Fruit fly (Drosophila melanogaster) whole organism, prepupa: ENCODE measurements around the gene Ser.
A peak's percentile ranks its signal among the peaks of the same experiment; 100 is the strongest.

Experiments used
- CG10631 ChIP-seq: fragments of 200-800 bp; sonication (Bioruptor generic); optimal IDR thresholded peaks from 2 replicates; lab custom pipeline; 2016; ENCODE audit warnings: missing biosample characterization, missing genetic modification characterization
- CG10669 ChIP-seq: fragments of 200-800 bp; sonication (Bioruptor generic); optimal IDR thresholded peaks from 3 replicates; lab custom pipeline; 2018; ENCODE audit warnings: missing biosample characterization, mild to moderate bottlenecking, missing genetic modification characterization, moderate library complexity
- CG11762 ChIP-seq: fragments of 200-800 bp; sonication (Bioruptor generic); optimal IDR thresholded peaks from 3 replicates; lab custom pipeline; 2016; ENCODE audit warnings: missing biosample characterization, missing genetic modification characterization; ENCODE audit not compliant: insufficient read depth
- CG11902 ChIP-seq: fragments of 200-800 bp; sonication (Bioruptor generic); optimal IDR thresholded peaks from 3 replicates; lab custom pipeline; 2016; ENCODE audit warnings: missing biosample characterization, missing genetic modification characterization
- CG1621 ChIP-seq: fragments of 200-800 bp; sonication (Bioruptor generic); optimal IDR thresholded peaks from 3 replicates; lab custom pipeline; 2018; ENCODE audit warnings: missing biosample characterization, mild to moderate bottlenecking, missing genetic modification characterization
- CG16779 ChIP-seq: fragments of 200-800 bp; sonication (Bioruptor generic); optimal IDR thresholded peaks from 3 replicates; lab custom pipeline; 2017; ENCODE audit warnings: missing biosample characterization, mild to moderate bottlenecking, missing genetic modification characterization
- CG3032 ChIP-seq: fragments of 200-800 bp; optimal IDR thresholded peaks from 2 replicates; lab custom pipeline; 2019; ENCODE audit warnings: missing biosample characterization, mild to moderate bottlenecking, missing genetic modification characterization, moderate library complexity
- CG31627 ChIP-seq: fragments of 200-800 bp; sonication (Bioruptor generic); optimal IDR thresholded peaks from 3 replicates; lab custom pipeline; 2016; ENCODE audit warnings: missing biosample characterization, missing genetic modification characterization
- CG34406 ChIP-seq: fragments of 200-800 bp; sonication (Bioruptor generic); optimal IDR thresholded peaks from 3 replicates; lab custom pipeline; 2016; ENCODE audit warnings: missing biosample characterization, missing genetic modification characterization
- CG3919 ChIP-seq: fragments of 200-800 bp; sonication (Bioruptor generic); optimal IDR thresholded peaks from 3 replicates; lab custom pipeline; 2016; ENCODE audit warnings: missing biosample characterization, missing genetic modification characterization
- CG4318 ChIP-seq: fragments of 200-800 bp; sonication (Bioruptor generic); optimal IDR thresholded peaks from 3 replicates; lab custom pipeline; 2017; ENCODE audit warnings: missing biosample characterization, mild to moderate bottlenecking, missing genetic modification characterization
- CG6163 ChIP-seq: fragments of 200-800 bp; sonication (Bioruptor generic); IDR thresholded peaks from 3 replicates; pipeline ENCODE4 v1.3.6; 2022; ENCODE audit warnings: missing biosample characterization, missing genetic modification characterization
- CG6854 ChIP-seq: fragments of 200-800 bp; sonication (Bioruptor generic); optimal IDR thresholded peaks from 2 replicates; lab custom pipeline; 2017; ENCODE audit warnings: missing biosample characterization, mild to moderate bottlenecking, missing genetic modification characterization
- CG7368 ChIP-seq: fragments of 200-800 bp; sonication (Bioruptor generic); optimal IDR thresholded peaks from 3 replicates; lab custom pipeline; 2016; ENCODE audit warnings: missing biosample characterization, missing genetic modification characterization
- CG8119 ChIP-seq: fragments of 200-800 bp; sonication (Bioruptor generic); IDR thresholded peaks from 3 replicates; pipeline ENCODE4 v1.3.6; 2022; ENCODE audit warnings: missing biosample characterization, missing genetic modification characterization
- CG8319 ChIP-seq: fragments of 200-800 bp; sonication (Bioruptor generic); optimal IDR thresholded peaks from 3 replicates; lab custom pipeline; 2016; ENCODE audit warnings: missing biosample characterization, missing genetic modification characterization
- CG8632 ChIP-seq: fragments of 200-800 bp; sonication (Bioruptor generic); optimal IDR thresholded peaks from 3 replicates; lab custom pipeline; 2016; ENCODE audit warnings: missing biosample characterization, missing genetic modification characterization
- CG9139 ChIP-seq: fragments of 200-800 bp; sonication (Bioruptor generic); optimal IDR thresholded peaks from 3 replicates; lab custom pipeline; 2017; ENCODE audit warnings: missing biosample characterization, mild to moderate bottlenecking, missing genetic modification characterization
- Eip75B ChIP-seq: fragments of 200-800 bp; sonication (Bioruptor generic); optimal IDR thresholded peaks from 3 replicates; lab custom pipeline; 2016; ENCODE audit warnings: missing biosample characterization, missing genetic modification characterization
- Eip78C ChIP-seq: fragments of 200-800 bp; sonication (Bioruptor generic); peaks from one replicate; lab custom pipeline; 2016; ENCODE audit warnings: missing biosample characterization, missing genetic modification characterization
- Eip93F ChIP-seq: fragments of 200-800 bp; sonication (Bioruptor generic); optimal IDR thresholded peaks from 2 replicates; lab custom pipeline; 2016; ENCODE audit warnings: missing biosample characterization, mild to moderate bottlenecking, missing genetic modification characterization
- Ets21C ChIP-seq: fragments of 200-800 bp; sonication (Bioruptor generic); optimal IDR thresholded peaks from 3 replicates; lab custom pipeline; 2016; ENCODE audit warnings: missing biosample characterization, missing genetic modification characterization
- Ets96B ChIP-seq: fragments of 200-800 bp; optimal IDR thresholded peaks from 2 replicates; lab custom pipeline; 2019; ENCODE audit warnings: missing biosample characterization, mild to moderate bottlenecking, missing genetic modification characterization, moderate library complexity
- Gug ChIP-seq: fragments of 200-800 bp; sonication (Bioruptor generic); IDR thresholded peaks from 2 replicates; pipeline ENCODE4 v1.3.6; 2022; ENCODE audit warnings: missing biosample characterization, missing genetic modification characterization
- Hr39 ChIP-seq: fragments of 200-800 bp; sonication (Bioruptor generic); optimal IDR thresholded peaks from 2 replicates; lab custom pipeline; 2016; ENCODE audit warnings: missing biosample characterization, missing genetic modification characterization
- Hr4 ChIP-seq: fragments of 200-800 bp; sonication (Bioruptor generic); optimal IDR thresholded peaks from 3 replicates; lab custom pipeline; 2016; ENCODE audit warnings: missing biosample characterization, missing genetic modification characterization
- Lpt ChIP-seq: fragments of 200-800 bp; sonication (Bioruptor generic); optimal IDR thresholded peaks from 3 replicates; lab custom pipeline; 2016; ENCODE audit warnings: missing biosample characterization, missing genetic modification characterization
- Met ChIP-seq: fragments of 200-800 bp; sonication (Bioruptor generic); optimal IDR thresholded peaks from 3 replicates; lab custom pipeline; 2016; ENCODE audit warnings: missing biosample characterization, missing genetic modification characterization
- Smox ChIP-seq: fragments of 200-800 bp; sonication (Bioruptor generic); optimal IDR thresholded peaks from 3 replicates; lab custom pipeline; 2016; ENCODE audit warnings: missing biosample characterization, missing genetic modification characterization
- Sox102F ChIP-seq: fragments of 200-800 bp; sonication (Bioruptor generic); optimal IDR thresholded peaks from 2 replicates; lab custom pipeline; 2016; ENCODE audit warnings: missing biosample characterization, mild to moderate bottlenecking, missing genetic modification characterization
- Sox14 ChIP-seq: fragments of 200-800 bp; sonication (Bioruptor generic); optimal IDR thresholded peaks from 3 replicates; lab custom pipeline; 2016; ENCODE audit warnings: missing biosample characterization, missing genetic modification characterization
- Sox15 ChIP-seq: fragments of 200-800 bp; sonication (Bioruptor generic); optimal IDR thresholded peaks from 3 replicates; lab custom pipeline; 2016; ENCODE audit warnings: missing biosample characterization, missing genetic modification characterization
- achi ChIP-seq: fragments of 200-800 bp; sonication (Bioruptor generic); optimal IDR thresholded peaks from 3 replicates; lab custom pipeline; 2016; ENCODE audit warnings: missing biosample characterization, missing genetic modification characterization
- acj6 ChIP-seq: fragments of 200-800 bp; sonication (Bioruptor generic); optimal IDR thresholded peaks from 3 replicates; lab custom pipeline; 2016; ENCODE audit warnings: missing biosample characterization, missing genetic modification characterization
- dac ChIP-seq: fragments of 200-800 bp; sonication (Bioruptor generic); optimal IDR thresholded peaks from 2 replicates; lab custom pipeline; 2017; ENCODE audit warnings: missing biosample characterization, mild to moderate bottlenecking, missing genetic modification characterization
- dsx ChIP-seq: fragments of 200-800 bp; optimal IDR thresholded peaks from 3 replicates; lab custom pipeline; 2019; ENCODE audit warnings: missing biosample characterization, mild to moderate bottlenecking, missing genetic modification characterization, moderate library complexity; ENCODE audit not compliant: poor library complexity, severe bottlenecking
- eg ChIP-seq: fragments of 200-800 bp; sonication (Bioruptor generic); IDR thresholded peaks from 3 replicates; pipeline ENCODE4 v1.3.6; 2022; ENCODE audit warnings: missing biosample characterization, missing genetic modification characterization
- esn ChIP-seq: fragments of 200-800 bp; sonication (Bioruptor generic); optimal IDR thresholded peaks from 2 replicates; lab custom pipeline; 2016; ENCODE audit warnings: missing biosample characterization, mild to moderate bottlenecking, missing genetic modification characterization, moderate library complexity
- fd59A ChIP-seq: fragments of 200-800 bp; sonication (Bioruptor generic); optimal IDR thresholded peaks from 2 replicates; lab custom pipeline; 2017; ENCODE audit warnings: missing biosample characterization, mild to moderate bottlenecking, missing genetic modification characterization, missing genetic modification reagents
- fd85E ChIP-seq: fragments of 200-800 bp; sonication (Bioruptor generic); optimal IDR thresholded peaks from 3 replicates; lab custom pipeline; 2016; ENCODE audit warnings: missing biosample characterization, missing genetic modification characterization
- fkh ChIP-seq: fragments of 200-800 bp; sonication (Bioruptor generic); optimal IDR thresholded peaks from 3 replicates; lab custom pipeline; 2017; ENCODE audit warnings: missing biosample characterization, mild to moderate bottlenecking, missing genetic modification characterization, moderate library complexity
- net ChIP-seq: fragments of 200-800 bp; sonication (Bioruptor generic); optimal IDR thresholded peaks from 3 replicates; lab custom pipeline; 2016; ENCODE audit warnings: missing biosample characterization, missing genetic modification characterization
- pdm3 ChIP-seq: fragments of 200-800 bp; sonication (Bioruptor generic); optimal IDR thresholded peaks from 3 replicates; lab custom pipeline; 2016; ENCODE audit warnings: missing biosample characterization, missing genetic modification characterization
- salr ChIP-seq, 2 experiments: fragments of 200-800 bp; sonication (Bioruptor generic); optimal IDR thresholded peaks; 3 replicates each; lab custom pipeline; 2016 to 2018; ENCODE audit warnings: missing biosample characterization in 2 of 2, missing genetic modification characterization in 2 of 2, mild to moderate bottlenecking in 1 of 2
- spab ChIP-seq: fragments of 200-800 bp; sonication (Bioruptor generic); optimal IDR thresholded peaks from 2 replicates; lab custom pipeline; 2017; ENCODE audit warnings: missing biosample characterization, mild to moderate bottlenecking, missing genetic modification characterization, missing genetic modification reagents
- ss ChIP-seq, 2 experiments: fragments of 200-800 bp; sonication (Bioruptor generic); optimal IDR thresholded peaks; 2 replicates in 1 of 2; 3 replicates in 1 of 2; lab custom pipeline; 2017 to 2018; ENCODE audit warnings: mild to moderate bottlenecking in 2 of 2, missing biosample characterization in 2 of 2, missing genetic modification characterization in 2 of 2, moderate library complexity in 1 of 2
- topi ChIP-seq: fragments of 200-800 bp; sonication (Bioruptor generic); optimal IDR thresholded peaks from 3 replicates; lab custom pipeline; 2016; ENCODE audit warnings: missing biosample characterization, missing genetic modification characterization

Ser gene

DNA sequence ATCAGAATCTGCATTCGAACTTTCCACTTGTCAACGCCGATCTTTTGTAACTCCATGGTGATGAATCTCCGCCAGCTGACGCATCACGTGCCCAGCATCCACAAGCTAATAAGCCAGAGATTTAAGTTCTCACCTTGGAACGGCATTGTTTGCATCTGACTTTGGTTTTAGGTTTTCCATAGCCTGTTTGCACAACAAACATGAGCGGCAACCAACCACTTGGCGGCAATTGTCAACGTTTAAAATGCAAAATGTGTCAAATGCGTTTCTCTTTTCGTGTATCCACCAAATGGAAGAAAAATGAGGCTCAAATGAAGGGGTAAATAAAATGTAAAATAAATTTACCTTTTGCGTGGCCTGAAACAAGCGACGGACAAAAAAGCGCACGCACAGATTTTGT, 8.3 kb upstream of the Ser start:
- TF ChIP-seq CG9139 (GFP tag; lab: Kevin White, UChicago) (no peak), dsx (GFP tag; lab: Kevin White, UChicago) (no peak), Hr4 (GFP tag; lab: Kevin White, UChicago) (no peak), fkh (GFP tag; lab: Kevin White, UChicago) (peak; percentile 34)
- TF ChIP-seq, all 60 proteins: peak for 1

DNA sequence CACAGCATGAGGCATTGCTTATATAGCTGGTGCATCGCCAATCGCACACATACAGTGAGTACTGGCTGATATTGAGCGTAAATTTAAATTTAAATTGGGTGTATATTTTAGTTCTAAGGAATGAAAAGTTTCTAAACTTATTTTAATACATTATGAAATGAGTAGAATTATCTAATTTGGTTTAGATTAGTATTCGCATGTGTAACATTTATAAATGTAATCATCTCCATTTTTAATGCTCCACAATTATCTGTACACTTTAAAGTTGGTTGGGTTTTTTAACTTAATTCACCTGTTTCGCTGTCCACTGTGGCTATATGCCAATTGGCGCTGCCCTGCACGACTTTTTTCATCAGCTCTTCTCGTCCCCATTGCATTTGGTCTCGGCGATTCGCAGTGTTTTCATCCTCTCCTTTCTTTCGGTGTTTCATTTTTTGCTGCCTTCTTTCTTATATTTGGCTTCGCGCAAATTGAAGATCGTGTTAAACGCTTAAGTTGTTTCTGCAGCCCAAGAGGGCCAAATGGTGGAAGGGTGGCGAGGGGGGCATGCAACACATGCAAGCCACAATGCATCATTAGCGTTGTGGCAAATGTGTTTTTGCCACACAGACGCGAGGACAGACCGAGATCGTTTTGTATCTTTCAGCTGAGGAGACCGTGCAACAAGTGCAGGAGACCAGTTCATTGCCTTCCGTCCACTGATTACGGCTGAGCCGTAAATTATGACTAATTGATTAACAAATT, 7.6 kb upstream of the Ser start:
- TF ChIP-seq CG3919 (GFP tag; lab: Kevin White, UChicago) = peak; percentile 75
- peak; percentile 37 for TF ChIP-seq fd85E (GFP tag; lab: Kevin White, UChicago)
- TF ChIP-seq CG6163 = peak; percentile 62; the same call in 2 of the 3 replicates
- TF ChIP-seq Eip75B (GFP tag; lab: Kevin White, UChicago) = peak; percentile 62
- peak; percentile 68 for TF ChIP-seq CG8632 (GFP tag; lab: Kevin White, UChicago)
- TF ChIP-seq CG11902 (GFP tag; lab: Kevin White, UChicago) = peak; percentile 25
- TF ChIP-seq CG7368 (GFP tag; lab: Kevin White, UChicago) = peak; percentile 28
- peak; percentile 81 for TF ChIP-seq CG10669 (GFP tag; lab: Kevin White, UChicago)
- peak; percentile 64 for TF ChIP-seq CG9139 (GFP tag; lab: Kevin White, UChicago)
- peak; percentile 92 for TF ChIP-seq Eip78C (GFP tag; lab: Kevin White, UChicago)
- TF ChIP-seq topi = peak; percentile 48
- TF ChIP-seq Sox15 = peak; percentile 35
- TF ChIP-seq Smox (GFP tag; lab: Kevin White, UChicago) = peak; percentile 63
- peak; percentile 32 for TF ChIP-seq Sox14
- no peak for TF ChIP-seq fkh (GFP tag; lab: Kevin White, UChicago)
- TF ChIP-seq CG8119 (GFP tag; lab: Robert Waterston, UW) = peak; percentile 69
- TF ChIP-seq CG10631 (GFP tag; lab: Kevin White, UChicago) = peak; percentile 82
- TF ChIP-seq CG4318 (GFP tag; lab: Kevin White, UChicago) = peak; percentile 11
- TF ChIP-seq Lpt = peak; percentile 43
- TF ChIP-seq ss (GFP tag; optimal IDR thresholded peaks at IDR 0.05; lab: Kevin White, UChicago) = peak; percentile 68 to 77
- TF ChIP-seq Hr4 (GFP tag; lab: Kevin White, UChicago) = peak; percentile 15
- TF ChIP-seq CG31627 (GFP tag; lab: Kevin White, UChicago) = peak; percentile 33
- peak; percentile 65 for TF ChIP-seq CG34406 (GFP tag; lab: Kevin White, UChicago)
- peak; percentile 75 for TF ChIP-seq achi
- no peak for TF ChIP-seq dac (GFP tag; lab: Kevin White, UChicago)
- peak; percentile 93 for TF ChIP-seq Ets96B (tag; lab: Kevin White, UChicago)
- peak; percentile 87 for TF ChIP-seq spab (GFP tag; lab: Kevin White, UChicago)
- TF ChIP-seq CG8319 (GFP tag; lab: Kevin White, UChicago) = peak; percentile 37
- TF ChIP-seq CG11762 (GFP tag; lab: Kevin White, UChicago) = peak; percentile 63
- TF ChIP-seq Eip93F (GFP tag; lab: Kevin White, UChicago) = no peak
- peak; percentile 18 to 54 for TF ChIP-seq salr (GFP tag; optimal IDR thresholded peaks at IDR 0.05; lab: Kevin White, UChicago)
- TF ChIP-seq Met (GFP tag; lab: Kevin White, UChicago) = peak; percentile 82
- no peak for TF ChIP-seq Gug (GFP tag; lab: Robert Waterston, UW)
- TF ChIP-seq esn (GFP tag; lab: Kevin White, UChicago) = peak; percentile 76
- TF ChIP-seq Sox102F (GFP tag; lab: Kevin White, UChicago) = peak; percentile 5
- peak; percentile 22 for TF ChIP-seq Hr39 (GFP tag; lab: Kevin White, UChicago)
- TF ChIP-seq CG16779 (tag; lab: Kevin White, UChicago) = peak; percentile 64
- peak; percentile 79 for TF ChIP-seq CG6854 (GFP tag; lab: Kevin White, UChicago)
- TF ChIP-seq pdm3 (GFP tag; lab: Kevin White, UChicago) = peak; percentile 43
- TF ChIP-seq acj6 (GFP tag; lab: Kevin White, UChicago) = peak; percentile 75
- TF ChIP-seq fd59A = peak; percentile 79
- TF ChIP-seq CG1621 = peak; percentile 12
- peak; percentile 53 for TF ChIP-seq net (GFP tag; lab: Kevin White, UChicago)
- TF ChIP-seq eg = no peak
- peak; percentile 77 for TF ChIP-seq dsx (GFP tag; lab: Kevin White, UChicago)
- peak; percentile 18 for TF ChIP-seq Ets21C (GFP tag; lab: Kevin White, UChicago)
- peak; percentile 90 for TF ChIP-seq CG3032 (tag; lab: Kevin White, UChicago)
